Worm (Caenorhabditis elegans) whole organism, L2 larva: ENCODE data around the gene clec-41.

ENCODE experiments used
- aly-2 ChIP-seq: fragments of 150-350 bp; optimal IDR thresholded peaks from 2 replicates; lab custom pipeline; 2014; ENCODE audit warnings: missing biosample characterization, missing genetic modification characterization
- blmp-1 ChIP-seq: sonication (generic microtip); optimal IDR thresholded peaks from 2 replicates; lab custom pipeline; 2017; ENCODE audit warnings: missing genetic modification characterization, mild to moderate bottlenecking, missing compliant biosample characterization, antibody characterized with exemption, moderate library complexity; ENCODE audit not compliant: insufficient read depth
- lin-13 ChIP-seq: fragments of 150-350 bp; optimal IDR thresholded peaks from 2 replicates; lab custom pipeline; 2014; ENCODE audit warnings: missing biosample characterization, missing genetic modification reagents, missing genetic modification characterization
- lin-39 ChIP-seq: fragments of 150-350 bp; optimal IDR thresholded peaks from 2 replicates; lab custom pipeline; 2014; ENCODE audit warnings: missing biosample characterization, missing genetic modification reagents, missing genetic modification characterization
- mab-5 ChIP-seq: fragments of 150-350 bp; optimal IDR thresholded peaks from 2 replicates; lab custom pipeline; 2014; ENCODE audit warnings: missing biosample characterization, missing genetic modification characterization
- mdl-1 ChIP-seq, 2 experiments: fragments of 150-350 bp in 1 of 2; sonication (generic microtip) in 1 of 2; optimal IDR thresholded peaks; 2 replicates each; lab custom pipeline; 2017; ENCODE audit warnings: missing biosample characterization in 2 of 2, missing genetic modification characterization in 2 of 2

DNA sequence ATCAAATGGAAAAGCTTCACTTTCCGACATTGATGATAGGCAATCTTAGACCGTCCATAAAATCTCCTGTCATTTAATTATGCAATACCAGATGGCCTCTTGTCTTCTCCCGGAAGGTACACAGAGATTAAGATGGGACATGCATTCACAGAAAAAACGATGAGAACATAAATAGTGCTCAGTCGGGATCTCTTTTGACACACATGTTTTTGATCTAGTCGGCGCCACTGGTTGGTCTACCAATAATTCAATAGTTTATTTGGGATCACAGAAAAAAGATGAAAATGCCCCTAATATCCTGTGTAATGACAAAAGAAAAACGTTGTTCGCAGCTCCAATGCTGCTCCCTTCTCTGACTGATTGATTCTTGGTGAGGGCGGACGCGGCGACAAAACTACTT, 23.2 kb upstream of the clec-41 start:
- TF ChIP-seq lin-13, result no peak
- TF ChIP-seq aly-2 (tag; lab: Kevin White, UChicago), result no peak
- TF ChIP-seq blmp-1 (tag; lab: Kevin White, UChicago), result no peak
- no peak for TF ChIP-seq mdl-1 (tag; optimal IDR thresholded peaks at IDR 0.05; lab: Kevin White, UChicago)
- TF ChIP-seq lin-39 (tag; lab: Kevin White, UChicago), result no peak
- TF ChIP-seq mab-5 (tag; lab: Kevin White, UChicago), result no peak
